Fruit fly (Drosophila melanogaster) whole organism, wandering third instar larva: Measurements from ENCODE around the gene UbcE2H.

Experiments used
- Hr78 ChIP-seq: fragments of >200 bp; optimal IDR thresholded peaks from 2 replicates; lab custom pipeline; 2017; ENCODE audit warnings: missing biosample characterization, missing genetic modification characterization
- br ChIP-seq: fragments of 200-800 bp; sonication (Bioruptor generic); optimal IDR thresholded peaks from 2 replicates; lab custom pipeline; 2016; ENCODE audit warnings: missing biosample characterization, missing genetic modification characterization

DNA sequence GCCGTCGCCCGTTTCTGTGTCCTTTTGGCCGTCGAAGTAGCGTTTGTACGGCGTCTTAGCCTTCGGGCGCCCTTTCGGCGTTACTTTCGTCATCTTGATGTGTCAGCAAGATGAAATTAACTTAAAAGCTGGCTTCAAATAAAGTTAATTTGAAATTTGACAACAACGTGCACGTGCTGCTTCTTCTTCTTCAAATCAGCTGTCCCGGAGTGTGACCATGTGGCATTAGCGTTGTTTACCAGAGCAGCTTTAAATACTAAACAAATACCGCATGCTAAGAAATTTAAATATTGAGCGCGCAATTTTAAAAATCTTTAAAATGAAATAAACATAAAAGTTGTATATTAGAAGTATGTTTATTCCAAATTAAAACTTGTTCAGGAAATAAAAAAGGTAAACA is 27.1 kb upstream of the UbcE2H start, which contains the start of gene CG2260:
- no peak for TF ChIP-seq Hr78 (GFP tag; lab: Kevin White, UChicago)
- no peak for TF ChIP-seq br
